Worm (Caenorhabditis elegans): ENCODE measurements around the gene pdl-1.

ce11 chrII:7217047-7217446 lies 33.4 kb downstream of the pdl-1 start, which contains the start of gene E04F6.10:
- TF ChIP-seq pha-4 (GFP tag; IDR thresholded peaks at IDR 0.05): no peak
- TF ChIP-seq pha-4 (tag; optimal IDR thresholded peaks at IDR 0.05): no peak
- TF ChIP-seq nhr-76 (tag; optimal IDR thresholded peaks at IDR 0.05): no peak
- no peak for TF ChIP-seq dmd-6 (GFP tag; IDR thresholded peaks at IDR 0.05)
- no peak for TF ChIP-seq dve-1 (tag; optimal IDR thresholded peaks at IDR 0.05; ENCODE audit: insufficient read depth)
